Fruit fly (Drosophila melanogaster): ENCODE results near the gene CG2975.

Gene CG2975

dm6 chr2L:2830341-2830800 is 9.6 kb upstream of the CG2975 start (continued):
- peak; percentile 79 for TF ChIP-seq wor (GFP tag; IDR thresholded peaks at IDR 0.05)
- TF ChIP-seq nmo (GFP tag; optimal IDR thresholded peaks at IDR 0.05): peak; percentile 96
- TF ChIP-seq crol (GFP tag; IDR thresholded peaks at IDR 0.05): 0 out of 2 replicates have a peak, but pooled peaks have one; percentile 1
- TF ChIP-seq CG42726 (GFP tag; IDR thresholded peaks at IDR 0.05; ENCODE audit: partially characterized antibody): no peak
- peak; percentile 83 for TF ChIP-seq Abd-B (GFP tag; optimal IDR thresholded peaks at IDR 0.05)
- TF ChIP-seq croc (GFP tag; conservative IDR thresholded peaks at IDR 0.05): peak; percentile 86
- TF ChIP-seq H15 (GFP tag; IDR thresholded peaks at IDR 0.05): peak; percentile 75; the same call in 2 of the 3 replicates
- TF ChIP-seq CG17385 (GFP tag; optimal IDR thresholded peaks at IDR 0.05): peak; percentile 88
- peak; percentile 41; the same call in 1 of the 3 replicates for TF ChIP-seq Mrtf (GFP tag; IDR thresholded peaks at IDR 0.05)
- TF ChIP-seq eve (GFP tag; optimal IDR thresholded peaks at IDR 0.05): peak in 1 of 2 experiments; percentile 97
- TF ChIP-seq CG15479 (GFP tag; optimal IDR thresholded peaks at IDR 0.05): no peak
- peak; percentile 89 for TF ChIP-seq CG10209 (GFP tag; optimal IDR thresholded peaks at IDR 0.05)
- TF ChIP-seq vnd (GFP tag; IDR thresholded peaks at IDR 0.05; ENCODE audit: partially characterized antibody): no peak
- TF ChIP-seq CG9932 (GFP tag; IDR thresholded peaks at IDR 0.05): peak; percentile 77
- peak; percentile 85 to 93 for TF ChIP-seq bsh (GFP tag; optimal IDR thresholded peaks at IDR 0.05)
- TF ChIP-seq ewg (GFP tag; optimal IDR thresholded peaks at IDR 0.05): peak; percentile 77
- TF ChIP-seq tna (GFP tag; IDR thresholded peaks at IDR 0.05; ENCODE audit: partially characterized antibody): no peak
- no peak for TF ChIP-seq CG7271 (tag; optimal IDR thresholded peaks at IDR 0.05)
- TF ChIP-seq dimm (GFP tag; IDR thresholded peaks at IDR 0.05): no peak
- peak; percentile 88 for TF ChIP-seq Sox102F (GFP tag; optimal IDR thresholded peaks at IDR 0.05)
- peak; percentile 72 for TF ChIP-seq gcm2 (GFP tag; optimal IDR thresholded peaks at IDR 0.05)
- TF ChIP-seq NC2β (GFP tag; optimal IDR thresholded peaks at IDR 0.05): peak; percentile 42
- no peak for TF ChIP-seq h (optimal IDR thresholded peaks at IDR 0.05)
- no peak for TF ChIP-seq ftz-f1 (GFP tag; optimal IDR thresholded peaks at IDR 0.05)
- TF ChIP-seq CG12155 (GFP tag; optimal IDR thresholded peaks at IDR 0.05): peak; percentile 71
- TF ChIP-seq her (GFP tag; optimal IDR thresholded peaks at IDR 0.05): no peak
- peak; percentile 70 for TF ChIP-seq CG12769 (tag; optimal IDR thresholded peaks at IDR 0.05)
- peak; percentile 74 for TF ChIP-seq tap (tag; optimal IDR thresholded peaks at IDR 0.05)
- no peak for TF ChIP-seq sna (GFP tag; IDR thresholded peaks at IDR 0.05; ENCODE audit: partially characterized antibody)
- peak; percentile 87 for TF ChIP-seq Hmr (GFP tag; optimal IDR thresholded peaks at IDR 0.05)
- peak; percentile 86 for TF ChIP-seq Usf (GFP tag; optimal IDR thresholded peaks at IDR 0.05)
- TF ChIP-seq Atf3 (GFP tag; optimal IDR thresholded peaks at IDR 0.05): no peak
- peak; percentile 89 for TF ChIP-seq az2 (GFP tag; optimal IDR thresholded peaks at IDR 0.05)
- TF ChIP-seq CG10979 (tag; optimal IDR thresholded peaks at IDR 0.05): peak; percentile 96
- peak; percentile 78 for TF ChIP-seq run (tag; optimal IDR thresholded peaks at IDR 0.05)
- peak; percentile 36; the same call in 1 of the 2 replicates for TF ChIP-seq sim (GFP tag; IDR thresholded peaks at IDR 0.05)
- peak; percentile 88 for TF ChIP-seq Xrp1 (GFP tag; IDR thresholded peaks at IDR 0.05)
- TF ChIP-seq CG11696 (GFP tag; IDR thresholded peaks at IDR 0.05): peak; percentile 25; the same call in 1 of the 2 replicates
- peak; percentile 98 for TF ChIP-seq CG17361 (GFP tag; IDR thresholded peaks at IDR 0.05)
- TF ChIP-seq Lim3 (GFP tag; IDR thresholded peaks at IDR 0.05): no peak
- no peak for TF ChIP-seq cg (GFP tag; optimal IDR thresholded peaks at IDR 0.05)
- TF ChIP-seq Gug (GFP tag; IDR thresholded peaks at IDR 0.05): peak; percentile 46; the same call in 2 of the 4 replicates
- TF ChIP-seq ssp (GFP tag; IDR thresholded peaks at IDR 0.05): peak; percentile 65
- peak; percentile 70 for TF ChIP-seq tgo (GFP tag; IDR thresholded peaks at IDR 0.05)
- peak; percentile 65 for TF ChIP-seq CG10462 (GFP tag; optimal IDR thresholded peaks at IDR 0.05)
- peak; percentile 82 for TF ChIP-seq NfI (GFP tag; optimal IDR thresholded peaks at IDR 0.05)
- TF ChIP-seq psq (GFP tag; optimal IDR thresholded peaks at IDR 0.05): no peak
- peak; percentile 32; the same call in 1 of the 2 replicates for TF ChIP-seq Awh (GFP tag; IDR thresholded peaks at IDR 0.05)
- peak; percentile 78 for TF ChIP-seq Ptx1 (GFP tag; IDR thresholded peaks at IDR 0.05)
- 0 out of 2 replicates have a peak, but pooled peaks have one; percentile 3 for TF ChIP-seq dati (GFP tag; IDR thresholded peaks at IDR 0.05)
- TF ChIP-seq Fer2 (tag; optimal IDR thresholded peaks at IDR 0.05): peak; percentile 63

Data from whole organism, embryonic.